Worm (Caenorhabditis elegans): ENCODE data around the gene str-89.
A peak's percentile ranks its signal among the peaks of the same experiment; 100 is the strongest.

str-89 gene

DNA sequence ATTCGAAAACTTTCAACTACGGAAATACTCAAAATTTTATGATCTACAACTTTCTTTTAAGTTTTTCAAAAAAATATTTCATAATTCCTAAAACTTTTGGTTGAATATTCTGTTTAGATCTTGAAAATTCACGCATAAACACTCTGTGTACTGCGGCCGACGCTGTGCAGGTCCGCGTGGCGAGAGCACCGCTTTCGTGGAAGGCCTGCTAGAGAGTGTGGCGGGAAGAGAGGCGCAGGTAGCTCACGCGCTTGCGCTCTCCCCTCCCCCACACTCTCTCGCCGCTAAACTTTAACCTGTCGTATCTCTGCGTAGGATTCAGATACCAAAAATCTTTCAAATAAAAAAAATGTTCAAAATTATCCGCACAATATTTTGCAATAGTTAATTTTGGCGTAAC, 14.7 kb downstream of the str-89 start:
- TF ChIP-seq efl-1 (optimal IDR thresholded peaks at IDR 0.05) (no peak), efl-1 (GFP tag; optimal IDR thresholded peaks at IDR 0.05 in 1 of 2) (peak in 1 of 2 experiments; percentile 4), nhr-85 (tag) (no peak), ztf-4 (tag; optimal IDR thresholded peaks at IDR 0.05) (no peak), aly-2 (tag; optimal IDR thresholded peaks at IDR 0.05) (no peak), dsc-1 (tag; optimal IDR thresholded peaks at IDR 0.05) (no peak), lir-3 (tag; optimal IDR thresholded peaks at IDR 0.05; ENCODE audit: poor library complexity) (no peak)

DNA sequence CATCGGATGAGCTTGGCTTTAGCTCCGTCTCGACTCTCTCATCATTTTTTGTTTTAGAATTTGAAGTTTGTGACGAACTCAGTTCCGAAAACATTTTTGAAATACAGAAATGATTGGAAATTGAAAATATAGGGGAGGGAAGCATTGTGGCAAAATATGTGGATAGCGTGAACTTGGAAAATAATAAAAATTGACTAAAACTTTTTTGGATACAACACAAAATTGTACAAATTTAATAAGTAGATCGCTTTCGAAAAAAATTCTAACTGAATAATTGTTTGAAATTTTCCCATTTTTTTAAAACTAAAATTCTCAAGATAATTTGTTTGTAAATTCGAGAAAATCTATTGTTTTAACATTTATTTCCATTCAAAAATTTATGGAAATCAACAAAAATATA, 15.1 kb downstream of the str-89 start, which contains the start of gene F59A1.15:
Gene F59A1.15 (minus strand): TSS at position 101 of the 400 bp plus-strand sequence.
- TF ChIP-seq rnt-1 (tag; optimal IDR thresholded peaks at IDR 0.05) (no peak), pqm-1 (tag; optimal IDR thresholded peaks at IDR 0.05) (no peak), mep-1 (tag; optimal IDR thresholded peaks at IDR 0.05) (no peak), nhr-11 (tag; optimal IDR thresholded peaks at IDR 0.05) (no peak), unc-98 (GFP tag; IDR thresholded peaks at IDR 0.05) (no peak), tlp-1 (tag; optimal IDR thresholded peaks at IDR 0.05) (no peak), nhr-237 (tag; optimal IDR thresholded peaks at IDR 0.05) (no peak), zip-4 (GFP tag; optimal IDR thresholded peaks at IDR 0.05) (no peak), nhr-71 (tag; optimal IDR thresholded peaks at IDR 0.05) (no peak), unc-62 (GFP tag; optimal IDR thresholded peaks at IDR 0.05) (no peak), mef-2 (tag; optimal IDR thresholded peaks at IDR 0.05) (no peak)

DNA sequence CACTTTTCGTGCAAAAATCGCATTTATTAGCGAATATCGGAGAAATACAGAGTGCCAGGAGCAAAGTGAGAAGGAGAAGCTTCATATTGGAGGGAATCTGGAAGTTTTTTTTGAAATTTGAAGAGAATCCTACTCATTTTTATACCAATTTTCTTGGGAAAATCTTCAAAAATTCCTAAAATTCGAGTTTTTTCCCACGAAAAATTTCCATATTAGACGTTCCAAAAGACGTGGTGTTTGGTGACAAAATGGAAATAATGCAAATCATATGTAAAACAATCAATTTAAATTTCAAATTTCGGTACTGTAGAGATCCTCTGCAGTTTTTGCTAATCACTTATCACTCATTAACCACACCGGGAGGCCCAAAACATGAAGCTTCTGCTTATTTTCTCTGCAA, 16.2 kb downstream of the str-89 start, which contains the start of the genes F59A1.16 and F59A1.6:
Gene F59A1.16 (minus strand): TSS at position 101 of the 400 bp plus-strand sequence.
Gene F59A1.6 (plus strand): TSS at position 285 of the 400 bp plus-strand sequence.
- TF ChIP-seq nhr-237 (tag; optimal IDR thresholded peaks at IDR 0.05) (no peak), snpc-4 (tag; optimal IDR thresholded peaks at IDR 0.05) (no peak), nhr-84 (tag; optimal IDR thresholded peaks at IDR 0.05) (no peak)

DNA sequence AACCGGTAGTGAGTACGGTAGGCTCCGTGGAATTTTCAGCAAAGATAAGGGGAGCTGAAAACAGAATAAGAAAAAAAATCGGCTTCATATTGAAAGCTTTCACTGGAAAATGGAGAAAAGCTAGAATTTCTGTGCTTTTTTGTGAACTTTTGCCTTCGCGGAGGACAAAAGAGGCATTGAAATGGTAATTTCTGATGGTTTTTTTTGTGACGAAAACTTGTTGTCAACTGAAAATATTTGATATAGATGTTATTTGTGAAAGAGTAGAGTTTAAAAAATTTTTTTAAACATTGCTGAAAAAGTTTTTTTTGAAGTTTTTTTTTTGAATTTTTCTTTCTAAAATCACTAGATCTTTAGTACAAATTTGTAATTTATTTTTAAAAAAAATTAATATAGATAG, 18.2 kb downstream of the str-89 start, which contains the start of gene F59A1.18:
Gene F59A1.18 (minus strand): TSS at position 101 of the 400 bp plus-strand sequence.
- TF ChIP-seq lin-39 (tag; optimal IDR thresholded peaks at IDR 0.05) (no peak), efl-3 (GFP tag; optimal IDR thresholded peaks at IDR 0.05) (no peak), F16B12.6 (tag; optimal IDR thresholded peaks at IDR 0.05) (no peak), swsn-7 (tag; optimal IDR thresholded peaks at IDR 0.05) (no peak), unc-86 (tag; optimal IDR thresholded peaks at IDR 0.05) (no peak), nhr-28 (tag; optimal IDR thresholded peaks at IDR 0.05) (no peak), mdl-1 (tag; optimal IDR thresholded peaks at IDR 0.05) (no peak), mep-1 (tag; optimal IDR thresholded peaks at IDR 0.05) (no peak), dpl-1 (GFP tag; optimal IDR thresholded peaks at IDR 0.05) (no peak)

DNA sequence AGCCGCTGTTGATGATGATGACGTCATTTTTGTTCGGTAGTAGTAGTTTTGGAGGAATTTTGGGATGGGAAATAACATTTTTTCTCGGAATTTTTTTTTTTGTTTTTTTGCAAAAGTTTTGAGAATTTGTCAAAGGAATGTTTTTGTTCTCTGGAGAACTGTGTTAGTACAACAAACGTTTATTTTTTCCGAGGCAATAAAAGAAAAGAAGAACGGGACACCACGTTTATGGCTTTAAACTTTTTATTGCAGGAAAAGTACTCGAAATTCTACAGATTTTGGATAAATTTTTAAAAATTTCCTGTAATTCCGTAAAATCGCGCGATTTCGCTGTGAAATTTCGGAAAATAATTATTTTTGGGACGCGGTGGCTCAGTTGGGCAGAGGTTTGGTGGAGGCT, 22.3 kb downstream of the str-89 start, which contains the start of gene F59A1.13:
Gene F59A1.13 (minus strand): TSS at position 101 of the 400 bp plus-strand sequence.
- no peak for TF ChIP-seq nhr-20 (tag; optimal IDR thresholded peaks at IDR 0.05)
- no peak for TF ChIP-seq pax-3 (tag; optimal IDR thresholded peaks at IDR 0.05)
- no peak for TF ChIP-seq hlh-17 (GFP tag; optimal IDR thresholded peaks at IDR 0.05; ENCODE audit: borderline replicate concordance)
- TF ChIP-seq elt-3 (tag; optimal IDR thresholded peaks at IDR 0.05) = no peak
- TF ChIP-seq irx-1 (tag; optimal IDR thresholded peaks at IDR 0.05) = no peak
- TF ChIP-seq rnt-1 (tag; optimal IDR thresholded peaks at IDR 0.05) = no peak
- TF ChIP-seq ces-1 (GFP tag; optimal IDR thresholded peaks at IDR 0.05) = no peak

DNA sequence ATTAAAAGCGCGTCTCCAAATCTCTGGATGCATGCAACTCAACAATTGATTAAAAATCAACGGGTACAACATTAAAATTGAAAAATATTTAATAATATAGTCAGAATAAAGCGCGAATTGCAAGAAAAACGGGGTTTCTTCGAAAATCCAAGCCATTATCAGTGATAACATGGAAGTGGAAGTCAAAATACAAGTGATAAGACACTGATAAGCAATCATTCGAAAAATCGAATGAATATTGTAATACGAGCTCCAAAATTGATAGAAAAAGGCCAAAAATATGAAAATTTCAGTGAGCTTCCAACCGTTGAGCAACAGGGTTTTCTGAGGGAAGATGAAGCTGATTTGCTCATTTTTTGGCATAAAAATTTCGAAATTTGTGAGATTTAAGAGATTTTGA, 25.6 kb downstream of the str-89 start:
- TF ChIP-seq nhr-90 (tag; optimal IDR thresholded peaks at IDR 0.05; ENCODE audit: poor library complexity) (no peak), tbx-2 (tag; optimal IDR thresholded peaks at IDR 0.05) (no peak), pqm-1 (tag; optimal IDR thresholded peaks at IDR 0.05) (peak; percentile 33), elt-3 (tag; optimal IDR thresholded peaks at IDR 0.05) (no peak), nhr-76 (tag; optimal IDR thresholded peaks at IDR 0.05) (no peak), ceh-63 (GFP tag; optimal IDR thresholded peaks at IDR 0.05) (no peak), xbp-1 (tag; optimal IDR thresholded peaks at IDR 0.05) (no peak), snpc-4 (tag; optimal IDR thresholded peaks at IDR 0.05) (no peak), lin-35 (GFP tag; optimal IDR thresholded peaks at IDR 0.05) (no peak), irx-1 (tag; optimal IDR thresholded peaks at IDR 0.05) (no peak), elt-2 (tag; optimal IDR thresholded peaks at IDR 0.05) (peak; percentile 50), fos-1 (tag; optimal IDR thresholded peaks at IDR 0.05) (no peak), unc-30 (tag; optimal IDR thresholded peaks at IDR 0.05) (no peak), C04F5.9 (tag; optimal IDR thresholded peaks at IDR 0.05) (no peak)

Data from whole organism, L1 larva.